Fruit fly (Drosophila melanogaster) whole organism, adult: ENCODE data around the gene ATP6AP2.
A peak's percentile ranks its signal among the peaks of the same experiment; 100 is the strongest.

Experiments
- CG11617 ChIP-seq: fragments of 200-800 bp; sonication (Bioruptor generic); optimal IDR thresholded peaks from 2 replicates; lab custom pipeline; 2017; ENCODE audit warnings: mild to moderate bottlenecking, missing biosample characterization, missing genetic modification reagents, missing genetic modification characterization
- CG12768 ChIP-seq: fragments of 200-800 bp; sonication (Bioruptor generic); optimal IDR thresholded peaks from 2 replicates; lab custom pipeline; 2017; ENCODE audit warnings: missing biosample characterization, missing genetic modification characterization, mild to moderate bottlenecking, moderate library complexity, missing genetic modification reagents
- CG14711 ChIP-seq: fragments of 200-800 bp; sonication (Bioruptor generic); optimal IDR thresholded peaks from 2 replicates; lab custom pipeline; 2018; ENCODE audit warnings: missing biosample characterization, mild to moderate bottlenecking, missing genetic modification characterization, moderate library complexity
- CG1620 ChIP-seq: fragments of 200-800 bp; sonication (Bioruptor generic); optimal IDR thresholded peaks from 2 replicates; lab custom pipeline; 2016; ENCODE audit warnings: missing biosample characterization, missing genetic modification characterization
- CG33017 ChIP-seq: fragments of 200-800 bp; sonication (Bioruptor generic); optimal IDR thresholded peaks from 2 replicates; lab custom pipeline; 2018; ENCODE audit warnings: missing biosample characterization, mild to moderate bottlenecking, missing genetic modification characterization, moderate library complexity
- CG5204 ChIP-seq: fragments of 200-800 bp; sonication (Bioruptor generic); optimal IDR thresholded peaks from 2 replicates; lab custom pipeline; 2016; ENCODE audit warnings: missing biosample characterization, missing genetic modification characterization
- CG7045 ChIP-seq: fragments of 200-800 bp; sonication (Bioruptor generic); optimal IDR thresholded peaks from 2 replicates; lab custom pipeline; 2017; ENCODE audit warnings: missing biosample characterization, mild to moderate bottlenecking, missing genetic modification characterization
- CG7101 ChIP-seq: fragments of 200-800 bp; sonication (Bioruptor generic); optimal IDR thresholded peaks from 2 replicates; lab custom pipeline; 2018; ENCODE audit warnings: missing biosample characterization, mild to moderate bottlenecking, missing genetic modification characterization, moderate library complexity
- Clk ChIP-seq: fragments of 200-800 bp; sonication (Bioruptor generic); optimal IDR thresholded peaks from 2 replicates; lab custom pipeline; 2017; ENCODE audit warnings: missing biosample characterization, missing genetic modification characterization
- Crg-1 ChIP-seq: fragments of 200-800 bp; sonication (Bioruptor generic); optimal IDR thresholded peaks from 2 replicates; lab custom pipeline; 2016; ENCODE audit warnings: missing biosample characterization, missing genetic modification characterization
- Hr96 ChIP-seq: fragments of 200-800 bp; sonication (Bioruptor generic); optimal IDR thresholded peaks from 2 replicates; lab custom pipeline; 2016; ENCODE audit warnings: missing biosample characterization, missing genetic modification characterization
- Mnt ChIP-seq: fragments of 200-800 bp; sonication (Bioruptor generic); optimal IDR thresholded peaks from 2 replicates; lab custom pipeline; 2016; ENCODE audit warnings: missing biosample characterization, mild to moderate bottlenecking, missing genetic modification characterization
- bab1 ChIP-seq: fragments of 200-800 bp; sonication (Bioruptor generic); optimal IDR thresholded peaks from 3 replicates; lab custom pipeline; 2019; ENCODE audit warnings: missing biosample characterization, mild to moderate bottlenecking, missing genetic modification characterization, moderate library complexity
- cic ChIP-seq: fragments of 200-800 bp; sonication (Bioruptor generic); optimal IDR thresholded peaks from 2 replicates; lab custom pipeline; 2017; ENCODE audit warnings: missing biosample characterization, mild to moderate bottlenecking, missing genetic modification characterization, moderate library complexity
- cnc ChIP-seq, 2 experiments: fragments of >200 bp; optimal IDR thresholded peaks; 2 replicates each; lab custom pipeline; 2017
- kay ChIP-seq: fragments of 200-800 bp; sonication (Bioruptor generic); peaks from one replicate; lab custom pipeline; 2016; ENCODE audit warnings: missing biosample characterization, missing genetic modification characterization, borderline replicate concordance
- ovo ChIP-seq: fragments of 200-800 bp; sonication (Bioruptor generic); optimal IDR thresholded peaks from 2 replicates; lab custom pipeline; 2016; ENCODE audit warnings: missing biosample characterization, missing genetic modification characterization
- pad ChIP-seq: fragments of 200-800 bp; sonication (Bioruptor generic); optimal IDR thresholded peaks from 3 replicates; lab custom pipeline; 2017; ENCODE audit warnings: missing biosample characterization, missing genetic modification characterization, mild to moderate bottlenecking, moderate library complexity, missing genetic modification reagents
- tj ChIP-seq: fragments of 200-800 bp; sonication (Bioruptor generic); optimal IDR thresholded peaks from 3 replicates; lab custom pipeline; 2017; ENCODE audit warnings: missing biosample characterization, mild to moderate bottlenecking, missing genetic modification characterization, moderate library complexity
- toe ChIP-seq: fragments of 200-800 bp; sonication (Bioruptor generic); optimal IDR thresholded peaks from 2 replicates; lab custom pipeline; 2016; ENCODE audit warnings: missing biosample characterization, missing genetic modification characterization

Gene ATP6AP2

DNA sequence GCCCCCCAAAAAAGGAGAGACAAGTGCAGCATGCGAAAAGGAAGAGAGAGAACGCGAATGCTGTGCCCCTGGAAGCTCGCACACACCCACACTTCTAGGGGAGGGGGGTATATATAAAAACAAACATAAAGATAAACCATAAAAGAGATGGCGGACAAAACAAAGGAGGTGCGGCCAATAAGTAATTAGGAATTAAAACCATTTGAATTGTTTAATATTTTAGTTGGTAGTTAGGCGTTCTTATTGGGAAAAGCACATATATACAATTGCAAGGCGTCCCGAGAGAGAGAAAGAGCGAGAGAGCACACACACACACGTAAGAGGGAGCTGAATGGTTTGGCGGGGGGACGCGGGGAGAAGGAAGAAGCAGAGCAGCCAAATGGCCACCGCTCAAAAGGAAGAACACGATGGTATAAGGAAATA, 24.4 kb upstream of the ATP6AP2 start:
- TF ChIP-seq pad (GFP tag; lab: Kevin White, UChicago), result peak; percentile 38
- no peak for TF ChIP-seq ovo
- no peak for TF ChIP-seq cnc (optimal IDR thresholded peaks at IDR 0.05; lab: Kevin White, UChicago)
- TF ChIP-seq bab1 (GFP tag; lab: Kevin White, UChicago), result no peak
- TF ChIP-seq CG7045 (GFP tag; lab: Kevin White, UChicago), result no peak

DNA sequence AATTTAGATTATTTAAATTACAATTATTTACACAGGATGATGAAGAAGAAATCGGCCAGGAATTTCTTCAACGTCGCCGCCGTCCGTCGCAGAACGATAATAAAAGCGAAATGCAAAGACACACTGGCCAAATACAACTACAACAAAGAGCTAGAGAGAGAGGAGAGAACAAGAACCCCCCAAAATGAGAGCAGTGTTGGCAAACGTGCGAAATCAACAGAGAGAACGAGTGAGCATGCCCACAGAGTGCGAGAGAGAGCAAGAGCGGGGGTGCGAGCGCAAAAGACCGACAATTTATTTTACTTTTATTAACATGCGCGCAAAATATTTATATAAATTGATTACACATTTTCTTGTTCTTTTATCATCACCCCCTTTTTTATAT, 23.6 kb upstream of the ATP6AP2 start:
- TF ChIP-seq Clk (GFP tag; lab: Kevin White, UChicago), result peak; percentile 62
- peak; percentile 71 for TF ChIP-seq kay (GFP tag; lab: Kevin White, UChicago)
- peak; percentile 31 for TF ChIP-seq Crg-1 (GFP tag; lab: Kevin White, UChicago)
- TF ChIP-seq Mnt (GFP tag; lab: Kevin White, UChicago), result peak; percentile 75
- TF ChIP-seq bab1 (GFP tag; lab: Kevin White, UChicago), result peak; percentile 8
- TF ChIP-seq Hr96, result peak; percentile 17
- peak; percentile 7 for TF ChIP-seq tj (GFP tag; lab: Kevin White, UChicago)
- TF ChIP-seq CG1620 (GFP tag; lab: Kevin White, UChicago), result peak; percentile 29
- peak; percentile 41 for TF ChIP-seq CG7045 (GFP tag; lab: Kevin White, UChicago)
- TF ChIP-seq CG7101 (tag; lab: Kevin White, UChicago), result peak; percentile 64
- no peak for TF ChIP-seq CG5204 (GFP tag; lab: Kevin White, UChicago)
- no peak for TF ChIP-seq cic (GFP tag; lab: Kevin White, UChicago)
- TF ChIP-seq CG14711 (tag; lab: Kevin White, UChicago), result peak; percentile 29
- TF ChIP-seq ovo, result peak; percentile 30
- TF ChIP-seq pad (GFP tag; lab: Kevin White, UChicago), result peak; percentile 59
- TF ChIP-seq cnc (optimal IDR thresholded peaks at IDR 0.05; lab: Kevin White, UChicago), result no peak
- peak; percentile 54 for TF ChIP-seq toe
- peak; percentile 76 for TF ChIP-seq CG33017 (tag; lab: Kevin White, UChicago)
- no peak for TF ChIP-seq CG11617 (GFP tag; lab: Kevin White, UChicago)
- TF ChIP-seq CG12768 (GFP tag; lab: Kevin White, UChicago), result peak; percentile 87

DNA sequence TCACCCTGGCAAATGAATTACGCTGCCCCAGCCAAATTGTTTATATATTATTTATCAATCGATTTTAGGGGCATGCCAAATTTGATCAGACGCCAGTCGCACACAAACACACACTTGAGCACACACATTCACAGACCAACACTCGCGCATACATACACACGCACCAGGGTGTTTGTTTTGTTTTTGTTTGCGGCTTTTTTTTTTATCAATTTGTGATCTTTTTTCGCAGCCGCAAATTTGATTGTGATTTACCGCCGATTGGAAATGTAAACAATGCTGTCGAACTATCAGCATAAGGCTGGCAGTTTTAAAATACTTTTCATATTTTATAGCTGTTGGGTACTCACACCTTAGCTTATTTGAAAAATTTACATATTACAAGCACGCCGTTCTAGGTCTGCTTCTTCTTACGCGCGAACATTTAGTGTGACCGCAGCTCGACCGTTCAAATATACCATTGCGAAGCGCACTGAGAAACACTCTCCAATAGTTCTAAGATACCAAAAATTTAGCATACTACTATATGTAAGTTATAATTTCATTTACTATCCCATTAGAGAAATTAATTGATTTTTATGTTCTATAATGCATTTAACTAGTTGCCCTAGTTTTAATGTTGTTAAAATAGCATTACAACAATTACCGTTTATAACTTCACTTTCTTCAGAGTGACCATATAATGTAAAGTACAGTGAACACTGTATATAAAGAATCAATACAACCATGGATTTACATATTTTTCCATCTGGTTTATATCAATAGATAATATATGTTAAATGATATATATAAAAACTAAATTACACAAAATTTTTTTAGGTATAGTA, 23.0 kb upstream of the ATP6AP2 start, which contains the start of gene pum:
Gene pum, minus strand, starts transcription at position 415 of the 824 bp plus-strand sequence.
- TF ChIP-seq toe (peak; percentile 9), CG11617 (GFP tag; lab: Kevin White, UChicago) (peak; percentile 48), Clk (GFP tag; lab: Kevin White, UChicago) (no peak), CG33017 (tag; lab: Kevin White, UChicago) (peak; percentile 53), ovo (peak; percentile 31), CG1620 (GFP tag; lab: Kevin White, UChicago) (no peak), tj (GFP tag; lab: Kevin White, UChicago) (no peak), CG12768 (GFP tag; lab: Kevin White, UChicago) (peak; percentile 64), Crg-1 (GFP tag; lab: Kevin White, UChicago) (no peak), bab1 (GFP tag; lab: Kevin White, UChicago) (peak; percentile 31), cic (GFP tag; lab: Kevin White, UChicago) (peak; percentile 85), CG5204 (GFP tag; lab: Kevin White, UChicago) (no peak), pad (GFP tag; lab: Kevin White, UChicago) (peak; percentile 9), Hr96 (no peak), CG14711 (tag; lab: Kevin White, UChicago) (peak; percentile 63), CG7101 (tag; lab: Kevin White, UChicago) (peak; percentile 66), Mnt (GFP tag; lab: Kevin White, UChicago) (peak; percentile 61)

DNA sequence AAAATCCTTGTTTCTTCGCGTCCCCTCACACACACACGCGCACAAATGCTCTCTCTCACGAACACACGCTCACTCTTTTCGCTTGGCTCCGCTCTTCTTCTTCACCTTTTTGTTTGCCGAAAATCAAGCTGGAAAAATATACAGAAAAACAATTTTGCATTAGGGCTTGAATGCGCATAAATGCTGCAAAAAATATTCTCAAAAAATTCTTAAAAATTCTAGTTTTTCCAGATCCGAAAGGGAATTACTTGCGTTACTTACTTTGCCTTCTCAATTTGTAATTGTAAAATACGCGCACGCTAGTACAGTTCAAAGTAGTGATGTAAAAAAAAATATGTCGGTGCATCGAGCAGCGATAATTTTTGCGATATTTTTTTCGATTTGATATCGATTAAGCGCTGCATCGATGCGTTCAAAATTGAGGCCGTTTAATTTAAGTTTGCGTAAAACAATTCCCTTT, 20.5 kb upstream of the ATP6AP2 start:
- TF ChIP-seq CG5204 (GFP tag; lab: Kevin White, UChicago) (no peak), tj (GFP tag; lab: Kevin White, UChicago) (no peak), Clk (GFP tag; lab: Kevin White, UChicago) (no peak), cic (GFP tag; lab: Kevin White, UChicago) (peak; percentile 23), CG11617 (GFP tag; lab: Kevin White, UChicago) (peak; percentile 23), CG14711 (tag; lab: Kevin White, UChicago) (peak; percentile 26), kay (GFP tag; lab: Kevin White, UChicago) (no peak), Crg-1 (GFP tag; lab: Kevin White, UChicago) (peak; percentile 20), Mnt (GFP tag; lab: Kevin White, UChicago) (peak; percentile 53), bab1 (GFP tag; lab: Kevin White, UChicago) (peak; percentile 70), CG12768 (GFP tag; lab: Kevin White, UChicago) (peak; percentile 18), CG33017 (tag; lab: Kevin White, UChicago) (no peak)

DNA sequence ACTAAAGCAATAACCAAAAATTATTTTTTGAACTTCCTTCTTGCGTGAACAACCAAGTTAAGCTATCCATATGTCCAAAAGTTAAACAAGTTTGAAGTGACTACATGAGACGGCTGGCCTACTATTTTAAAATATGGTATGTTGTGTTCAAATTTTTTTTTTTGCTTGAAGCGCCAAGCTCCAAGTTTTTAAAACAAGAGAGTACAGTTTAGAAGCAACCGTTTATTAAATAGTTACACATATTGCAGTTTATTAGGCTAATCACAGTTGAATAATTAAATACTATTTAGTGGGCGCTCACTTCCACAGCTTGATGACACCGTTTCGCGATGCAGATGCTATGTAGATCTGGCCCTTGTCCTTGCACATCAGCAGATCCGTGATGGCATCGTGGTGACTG, 19.9 kb upstream of the ATP6AP2 start, which contains the start of gene D1:
Gene D1, minus strand, starts transcription at position 101 of the 400 bp plus-strand sequence.
- TF ChIP-seq ovo (no peak), cnc (optimal IDR thresholded peaks at IDR 0.05; lab: Kevin White, UChicago) (no peak), CG11617 (GFP tag; lab: Kevin White, UChicago) (no peak), CG7045 (GFP tag; lab: Kevin White, UChicago) (no peak), kay (GFP tag; lab: Kevin White, UChicago) (no peak), CG1620 (GFP tag; lab: Kevin White, UChicago) (no peak), bab1 (GFP tag; lab: Kevin White, UChicago) (no peak), cic (GFP tag; lab: Kevin White, UChicago) (no peak), tj (GFP tag; lab: Kevin White, UChicago) (no peak), CG5204 (GFP tag; lab: Kevin White, UChicago) (no peak), CG7101 (tag; lab: Kevin White, UChicago) (no peak), Hr96 (no peak), Crg-1 (GFP tag; lab: Kevin White, UChicago) (no peak), CG14711 (tag; lab: Kevin White, UChicago) (no peak), CG33017 (tag; lab: Kevin White, UChicago) (no peak), Clk (GFP tag; lab: Kevin White, UChicago) (no peak), pad (GFP tag; lab: Kevin White, UChicago) (no peak), Mnt (GFP tag; lab: Kevin White, UChicago) (no peak)
